Worm (Caenorhabditis elegans) whole organism, L4 larva: Measurements from ENCODE around the gene acy-1.

Experiments
- F49E8.2 ChIP-seq: sonication (generic microtip); optimal IDR thresholded peaks from 2 replicates; lab custom pipeline; 2016; ENCODE audit warnings: missing compliant biosample characterization, mild to moderate bottlenecking, missing genetic modification characterization, borderline replicate concordance
- ZK546.5 ChIP-seq, 2 experiments: sonication (generic microtip); optimal IDR thresholded peaks; 2 replicates each; lab custom pipeline; 2017; ENCODE audit warnings: missing biosample characterization in 2 of 2, missing genetic modification characterization in 2 of 2
- aha-1 ChIP-seq: fragments of 150-350 bp; peaks from one replicate; lab custom pipeline; 2014; ENCODE audit warnings: missing biosample characterization, missing genetic modification characterization
- ama-1 ChIP-seq: fragments of 150-350 bp; optimal IDR thresholded peaks from 2 replicates; lab custom pipeline; 2014; ENCODE audit warnings: inconsistent platforms, mixed read lengths
- arid-1 ChIP-seq: fragments of 200-800 bp; sonication (Bioruptor generic); conservative IDR thresholded peaks from 2 replicates; pipeline ENCODE4 v1.3.6; 2022; ENCODE audit warnings: missing genetic modification reagents, missing genetic modification characterization, missing compliant biosample characterization
- attf-4 ChIP-seq: sonication (generic microtip); optimal IDR thresholded peaks from 3 replicates; lab custom pipeline; 2017; ENCODE audit warnings: missing biosample characterization, missing genetic modification characterization
- ceh-82 ChIP-seq: sonication (generic microtip); optimal IDR thresholded peaks from 2 replicates; lab custom pipeline; 2017; ENCODE audit warnings: missing biosample characterization, missing genetic modification characterization
- daf-16 ChIP-seq, 3 experiments: sonication (generic microtip); optimal IDR thresholded peaks; 2 replicates each; lab custom pipeline; 2016 to 2017; ENCODE audit warnings: missing genetic modification characterization in 3 of 3, missing genetic modification reagents in 3 of 3, mild to moderate bottlenecking in 2 of 3, missing compliant biosample characterization in 2 of 3, missing biosample characterization in 1 of 3, moderate library complexity in 1 of 3
- dpl-1 ChIP-seq: fragments of 150-350 bp; optimal IDR thresholded peaks from 2 replicates; lab custom pipeline; 2014; ENCODE audit warnings: missing biosample characterization, missing genetic modification reagents, missing genetic modification characterization
- duxl-1 ChIP-seq: sonication (generic microtip); optimal IDR thresholded peaks from 2 replicates; lab custom pipeline; 2016; ENCODE audit warnings: mild to moderate bottlenecking, missing genetic modification characterization, moderate library complexity, missing compliant biosample characterization; ENCODE audit not compliant: poor library complexity
- fos-1 ChIP-seq: fragments of 150-350 bp; optimal IDR thresholded peaks from 2 replicates; lab custom pipeline; 2014; ENCODE audit warnings: missing biosample characterization, missing genetic modification characterization
- hif-1 ChIP-seq, 2 experiments: sonication (generic microtip); optimal IDR thresholded peaks; 2 replicates each; lab custom pipeline; 2016 to 2017; ENCODE audit warnings: missing compliant biosample characterization in 2 of 2, missing genetic modification characterization in 2 of 2, missing genetic modification reagents in 2 of 2, missing genotype in 2 of 2, mild to moderate bottlenecking in 1 of 2
- lin-1 ChIP-seq: fragments of 200-800 bp; sonication (Bioruptor generic); IDR thresholded peaks from 2 replicates; pipeline ENCODE4 v1.3.6; 2022; ENCODE audit warnings: missing genetic modification reagents, missing genetic modification characterization, missing compliant biosample characterization
- lin-38 ChIP-seq: fragments of 200-800 bp; sonication (Bioruptor generic); IDR thresholded peaks from 2 replicates; pipeline ENCODE4 v1.3.6; 2022; ENCODE audit warnings: missing genetic modification reagents, missing genetic modification characterization, missing compliant biosample characterization
- lir-3 ChIP-seq: sonication (generic microtip); optimal IDR thresholded peaks from 2 replicates; lab custom pipeline; 2016; ENCODE audit warnings: mild to moderate bottlenecking, missing genetic modification characterization, missing compliant biosample characterization
- lsy-2 ChIP-seq, 2 experiments: fragments of 150-350 bp in 1 of 2; sonication (generic microtip) in 1 of 2; optimal IDR thresholded peaks; 2 replicates each; lab custom pipeline; 2014 to 2017; ENCODE audit warnings: missing biosample characterization in 2 of 2, missing genetic modification characterization in 2 of 2
- mdl-1 ChIP-seq, 2 experiments: fragments of 150-350 bp in 1 of 2; sonication (generic microtip) in 1 of 2; optimal IDR thresholded peaks; 2 replicates each; lab custom pipeline; 2014 to 2017; ENCODE audit warnings: missing biosample characterization in 2 of 2, missing genetic modification characterization in 2 of 2
- mdt-29 ChIP-seq: fragments of 200-800 bp; sonication (Bioruptor generic); IDR thresholded peaks from 2 replicates; pipeline ENCODE4 v1.3.6; 2022; ENCODE audit warnings: missing genetic modification reagents, missing genetic modification characterization, missing compliant biosample characterization
- mes-2 ChIP-seq: sonication (generic microtip); optimal IDR thresholded peaks from 2 replicates; lab custom pipeline; 2016; ENCODE audit warnings: missing genotype, mild to moderate bottlenecking, missing genetic modification characterization, missing compliant biosample characterization; ENCODE audit not compliant: poor library complexity, severe bottlenecking
- mxl-2 ChIP-seq: fragments of 200-800 bp; sonication (Bioruptor generic); conservative IDR thresholded peaks from 2 replicates; pipeline ENCODE4 v1.3.6; 2022; ENCODE audit warnings: missing genetic modification reagents, missing genetic modification characterization, missing compliant biosample characterization
- nhr-10 ChIP-seq: fragments of 150-350 bp; optimal IDR thresholded peaks from 2 replicates; lab custom pipeline; 2014; ENCODE audit warnings: missing biosample characterization, missing genetic modification characterization
- nhr-28 ChIP-seq: fragments of 150-350 bp; optimal IDR thresholded peaks from 2 replicates; lab custom pipeline; 2014; ENCODE audit warnings: missing biosample characterization, missing genetic modification characterization
- rbr-2 ChIP-seq: sonication (generic microtip); optimal IDR thresholded peaks from 2 replicates; lab custom pipeline; 2016; ENCODE audit warnings: missing genotype, missing genetic modification characterization, missing compliant biosample characterization
- saeg-2 ChIP-seq: fragments of 200-800 bp; sonication (Bioruptor generic); IDR thresholded peaks from 2 replicates; pipeline ENCODE4 v1.3.6; 2022; ENCODE audit warnings: missing genetic modification reagents, missing genetic modification characterization, missing compliant biosample characterization
- sdz-12 ChIP-seq: fragments of 200-800 bp; sonication (Bioruptor generic); optimal IDR thresholded peaks from 2 replicates; lab custom pipeline; 2018; ENCODE audit warnings: mild to moderate bottlenecking, missing genetic modification characterization, missing compliant biosample characterization
- set-16 ChIP-seq: fragments of 200-800 bp; sonication (Bioruptor generic); IDR thresholded peaks from 2 replicates; pipeline ENCODE4 v1.3.6; 2022; ENCODE audit warnings: missing genetic modification reagents, missing genetic modification characterization, missing compliant biosample characterization
- skn-1 ChIP-seq: fragments of 150-350 bp; optimal IDR thresholded peaks from 2 replicates; lab custom pipeline; 2014; ENCODE audit warnings: missing biosample characterization, missing genetic modification characterization
- spr-1 ChIP-seq: sonication (generic microtip); optimal IDR thresholded peaks from 2 replicates; lab custom pipeline; 2016; ENCODE audit warnings: mild to moderate bottlenecking, missing genetic modification characterization, missing compliant biosample characterization
- spr-3 ChIP-seq: fragments of 200-800 bp; sonication (Bioruptor generic); optimal IDR thresholded peaks from 2 replicates; lab custom pipeline; 2018; ENCODE audit warnings: mild to moderate bottlenecking, missing genetic modification characterization, missing compliant biosample characterization
- tra-1 ChIP-seq: fragments of 200-800 bp; sonication (Bioruptor generic); IDR thresholded peaks from 2 replicates; pipeline ENCODE4 v1.3.6; 2022; ENCODE audit warnings: missing genetic modification reagents, missing genetic modification characterization, missing compliant biosample characterization
- unc-62 ChIP-seq, 3 experiments: fragments of 150-350 bp in 1 of 3; sonication (generic microtip); optimal IDR thresholded peaks in 2 of 3; peaks in 1 of 3; 1 replicate in 1 of 3; 2 replicates in 2 of 3; lab custom pipeline; 2014 to 2017; ENCODE audit warnings: missing biosample characterization in 3 of 3, missing genetic modification characterization in 3 of 3, missing genetic modification reagents in 3 of 3, missing genotype in 1 of 3
- vab-7 ChIP-seq: fragments of 200-800 bp; sonication (Bioruptor generic); IDR thresholded peaks from 2 replicates; pipeline ENCODE4 v1.3.6; 2022; ENCODE audit warnings: missing genetic modification reagents, missing genetic modification characterization, missing compliant biosample characterization
- zip-2 ChIP-seq: fragments of 150-350 bp; optimal IDR thresholded peaks from 2 replicates; lab custom pipeline; 2014; ENCODE audit warnings: missing biosample characterization, missing genetic modification characterization

acy-1 gene

ce11 chrIII:4693281-4693680 is 28.6 kb upstream of the acy-1 start, which contains the start of gene nifk-1 (continued):
- TF ChIP-seq saeg-2 (GFP tag; lab: Robert Waterston, UW) (no peak), ceh-82 (no peak), mdl-1 (tag; optimal IDR thresholded peaks at IDR 0.05; lab: Kevin White, UChicago) (peak in 1 of 2 experiments; percentile 55), attf-4 (tag; lab: Kevin White, UChicago) (no peak), nhr-10 (tag; lab: Kevin White, UChicago) (no peak), mxl-2 (GFP tag; lab: Robert Waterston, UW) (no peak), spr-1 (no peak), rbr-2 (tag; lab: Kevin White, UChicago) (peak; percentile 67)

DNA sequence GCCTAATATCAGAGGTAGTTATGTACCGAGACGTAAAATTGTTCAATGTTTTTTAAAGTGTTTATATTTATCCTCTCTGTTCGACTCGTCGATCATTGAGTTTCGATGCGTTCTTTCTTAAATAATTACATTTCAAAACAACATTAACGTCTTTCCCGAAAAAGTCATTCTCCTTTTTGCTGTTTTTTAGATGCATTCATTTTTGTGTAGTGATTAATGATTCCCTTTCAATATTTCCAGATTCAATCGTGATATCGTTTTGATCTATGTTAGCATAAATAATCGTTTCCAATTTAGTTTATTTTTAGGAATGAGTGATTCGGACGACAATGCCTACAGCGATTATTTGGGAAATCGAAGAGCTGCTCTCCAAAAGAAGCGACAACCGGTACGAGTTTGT is 28.2 kb upstream of the acy-1 start, which contains the start of gene T04A8.8:
Gene T04A8.8 (plus strand): TSS at position 301 of the 400 bp plus-strand sequence.
- no peak for TF ChIP-seq mdt-29 (GFP tag; lab: Robert Waterston, UW)
- no peak for TF ChIP-seq lin-1
- no peak for TF ChIP-seq skn-1 (tag; lab: Kevin White, UChicago)
- TF ChIP-seq zip-2 = no peak
- TF ChIP-seq hif-1 (tag; optimal IDR thresholded peaks at IDR 0.05; lab: Kevin White, UChicago) = no peak
- no peak for TF ChIP-seq unc-62 (GFP tag; optimal IDR thresholded peaks at IDR 0.05 in 1 of 2; lab: Kevin White, UChicago)
- no peak for TF ChIP-seq unc-62 (tag; optimal IDR thresholded peaks at IDR 0.05; lab: Kevin White, UChicago)
- TF ChIP-seq mxl-2 (GFP tag; lab: Robert Waterston, UW) = no peak
- no peak for TF ChIP-seq fos-1 (tag; lab: Kevin White, UChicago)
- no peak for TF ChIP-seq vab-7 (GFP tag; lab: Robert Waterston, UW)

- TF ChIP-seq sdz-12 (no peak), F49E8.2 (no peak), ama-1 (lab: Kevin White, UChicago) (peak; percentile 59), unc-62 (GFP tag; optimal IDR thresholded peaks at IDR 0.05 in 1 of 2; lab: Kevin White, UChicago) (peak in 1 of 2 experiments; percentile 67), unc-62 (tag; optimal IDR thresholded peaks at IDR 0.05; lab: Kevin White, UChicago) (no peak), duxl-1 (tag; lab: Kevin White, UChicago) (no peak)
These were observed 26.8 kb upstream of the acy-1 start, which contains the start of gene T04A8.7 for ce11 chrIII:4695057-4695456. T04A8.7 (plus strand) TSS chrIII:4695357.

DNA sequence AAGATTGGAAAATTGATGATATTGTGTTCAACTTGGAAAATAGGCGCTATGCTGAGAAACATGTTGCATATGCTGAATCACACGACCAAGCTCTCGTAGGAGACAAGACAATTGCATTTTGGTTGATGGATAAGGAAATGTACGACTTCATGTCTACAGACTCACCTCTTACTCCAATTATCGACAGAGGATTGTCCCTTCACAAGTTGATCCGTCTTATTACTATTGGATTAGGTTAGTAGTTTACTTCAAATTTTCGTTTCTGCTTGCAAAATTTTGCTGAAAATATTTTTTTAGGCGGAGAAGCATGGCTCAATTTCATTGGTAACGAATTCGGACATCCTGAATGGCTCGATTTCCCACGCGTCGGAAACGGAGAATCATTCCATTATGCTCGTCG is 25.0 kb upstream of the acy-1 start:
- TF ChIP-seq arid-1 (no peak), unc-62 (GFP tag; optimal IDR thresholded peaks at IDR 0.05 in 1 of 2; lab: Kevin White, UChicago) (peak in 1 of 2 experiments; percentile 92), unc-62 (tag; optimal IDR thresholded peaks at IDR 0.05; lab: Kevin White, UChicago) (no peak)
- TF ChIP-seq, all 104 proteins: peak for 1

DNA sequence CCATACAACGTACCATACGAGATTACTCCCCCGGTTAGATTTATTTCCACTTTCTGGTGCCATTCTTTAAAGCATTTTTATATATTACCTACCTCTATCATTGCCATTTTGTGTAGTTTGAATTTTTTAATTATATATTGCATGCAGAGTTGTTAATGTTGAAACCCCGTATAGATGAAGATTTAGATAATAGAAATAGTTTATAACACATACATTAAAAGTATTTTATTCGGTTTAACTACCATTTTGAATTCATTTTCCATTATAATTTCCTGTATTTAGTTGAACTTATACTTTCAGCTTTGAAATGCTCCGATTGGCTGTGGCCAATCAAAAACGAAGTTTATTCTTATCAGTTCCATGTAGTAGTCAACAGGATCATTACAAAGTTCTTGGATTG is 24.1 kb upstream of the acy-1 start, which contains the start of gene dnj-18:
Gene dnj-18 (plus strand): TSS at position 301 of the 400 bp plus-strand sequence.
- TF ChIP-seq set-16 (no peak), tra-1 (GFP tag; lab: Robert Waterston, UW) (no peak), daf-16 (GFP tag; optimal IDR thresholded peaks at IDR 0.05; lab: Kevin White, UChicago) (no peak), daf-16 (tag; optimal IDR thresholded peaks at IDR 0.05; lab: Kevin White, UChicago) (peak; percentile 11), spr-3 (GFP tag; lab: Kevin White, UChicago) (no peak)

ce11 chrIII:4699922-4700321 is 22.0 kb upstream of the acy-1 start, which contains the start of gene sel-13:
sel-13 (minus strand) TSS chrIII:4700224.
- peak; percentile 93 for TF ChIP-seq aha-1 (tag; lab: Kevin White, UChicago)
- TF ChIP-seq ZK546.5 (tag; optimal IDR thresholded peaks at IDR 0.05; lab: Kevin White, UChicago) = no peak
- TF ChIP-seq, all 104 proteins: peak for 1

ce11 chrIII:4703932-4704454 is 17.9 kb upstream of the acy-1 start, which contains the start of the genes clp-2 and mrpl-16:
clp-2 (minus strand) TSS chrIII:4704025.
mrpl-16 (plus strand) TSS chrIII:4704404.
- TF ChIP-seq lir-3 (tag; lab: Kevin White, UChicago) (no peak), nhr-28 (peak; percentile 2), aha-1 (tag; lab: Kevin White, UChicago) (peak; percentile 33), mes-2 (peak; percentile 72), dpl-1 (GFP tag; lab: Kevin White, UChicago) (peak; percentile 22), skn-1 (tag; lab: Kevin White, UChicago) (no peak), lin-38 (GFP tag; lab: Robert Waterston, UW) (peak; percentile 82), lsy-2 (tag; optimal IDR thresholded peaks at IDR 0.05; lab: Kevin White, UChicago) (peak in 1 of 2 experiments; percentile 55)
